Fruit fly (Drosophila melanogaster) whole organism, embryonic: ENCODE data around the gene SC35.

Experiments
- Atf3 ChIP-seq: fragments of 200-800 bp; sonication (Bioruptor generic); optimal IDR thresholded peaks from 3 replicates; lab custom pipeline; 2016; ENCODE audit warnings: missing biosample characterization, missing genetic modification characterization
- Awh ChIP-seq: fragments of 200-800 bp; sonication (Bioruptor generic); IDR thresholded peaks from 2 replicates; pipeline ENCODE4, ENCODE4 v1.3.6; 2022; ENCODE audit warnings: missing biosample characterization, missing genetic modification characterization
- B-H1 ChIP-seq: fragments of 200-800 bp; sonication (Bioruptor generic); IDR thresholded peaks from 3 replicates; pipeline ENCODE4 v1.3.6; 2022; ENCODE audit warnings: missing biosample characterization, missing genetic modification characterization
- B-H2 ChIP-seq: fragments of 200-800 bp; sonication (Bioruptor generic); optimal IDR thresholded peaks from 2 replicates; lab custom pipeline; 2018; ENCODE audit warnings: missing biosample characterization, mild to moderate bottlenecking, missing genetic modification characterization
- Bgb ChIP-seq: fragments of 200-800 bp; sonication (Bioruptor generic); IDR thresholded peaks from 2 replicates; pipeline ENCODE4 v1.3.6; 2022; ENCODE audit warnings: missing biosample characterization, missing genetic modification characterization; ENCODE audit not compliant: partially characterized antibody
- CG12071 ChIP-seq: fragments of 200-800 bp; sonication (Bioruptor generic); optimal IDR thresholded peaks from 3 replicates; lab custom pipeline; 2018; ENCODE audit warnings: missing biosample characterization, mild to moderate bottlenecking, missing genetic modification characterization
- CG12104 ChIP-seq: fragments of 200-800 bp; sonication (Bioruptor generic); optimal IDR thresholded peaks from 3 replicates; lab custom pipeline; 2016; ENCODE audit warnings: missing biosample characterization, missing genetic modification characterization
- CG12155 ChIP-seq: fragments of 200-800 bp; sonication (Bioruptor generic); optimal IDR thresholded peaks from 3 replicates; lab custom pipeline; 2016; ENCODE audit warnings: missing biosample characterization, missing genetic modification characterization
- CG12769 ChIP-seq: fragments of 200-800 bp; sonication (Bioruptor generic); optimal IDR thresholded peaks from 2 replicates; lab custom pipeline; 2019; ENCODE audit warnings: missing biosample characterization, mild to moderate bottlenecking, missing genetic modification characterization, moderate library complexity
- CG13123 ChIP-seq: fragments of 200-800 bp; sonication (Bioruptor generic); optimal IDR thresholded peaks from 2 replicates; lab custom pipeline; 2016; ENCODE audit warnings: missing biosample characterization, missing genetic modification characterization
- CG15479 ChIP-seq: fragments of 200-800 bp; sonication (Bioruptor generic); optimal IDR thresholded peaks from 3 replicates; lab custom pipeline; 2019; ENCODE audit warnings: missing biosample characterization, mild to moderate bottlenecking, missing genetic modification characterization, moderate library complexity
- CG15601 ChIP-seq: fragments of 200-800 bp; sonication (Bioruptor generic); optimal IDR thresholded peaks from 3 replicates; lab custom pipeline; 2019; ENCODE audit warnings: missing biosample characterization, mild to moderate bottlenecking, missing genetic modification characterization, moderate library complexity
- CG18262 ChIP-seq: fragments of 200-800 bp; optimal IDR thresholded peaks from 3 replicates; lab custom pipeline; 2019; ENCODE audit warnings: missing biosample characterization, mild to moderate bottlenecking, missing genetic modification characterization, moderate library complexity
- CG1832 ChIP-seq: fragments of 200-800 bp; sonication (Bioruptor generic); optimal IDR thresholded peaks from 2 replicates; lab custom pipeline; 2017; ENCODE audit warnings: missing biosample characterization, mild to moderate bottlenecking, missing genetic modification characterization, inconsistent platforms
- CG3995 ChIP-seq: fragments of 200-800 bp; sonication (Bioruptor generic); optimal IDR thresholded peaks from 3 replicates; lab custom pipeline; 2016; ENCODE audit warnings: missing biosample characterization, missing genetic modification characterization
- CG4328 ChIP-seq: fragments of 200-800 bp; sonication (Bioruptor generic); optimal IDR thresholded peaks from 3 replicates; lab custom pipeline; 2017; ENCODE audit warnings: missing biosample characterization, missing genetic modification reagents, missing genetic modification characterization
- CG7963 ChIP-seq: fragments of 200-800 bp; sonication (Bioruptor generic); IDR thresholded peaks from 3 replicates; pipeline ENCODE4 v1.3.6; 2022; ENCODE audit warnings: missing biosample characterization, missing genetic modification characterization; ENCODE audit not compliant: partially characterized antibody
- CG7987 ChIP-seq: fragments of 200-800 bp; sonication (Bioruptor generic); optimal IDR thresholded peaks from 2 replicates; lab custom pipeline; 2018; ENCODE audit warnings: missing biosample characterization, mild to moderate bottlenecking, missing genetic modification characterization, moderate library complexity
- CG9817 ChIP-seq: fragments of 200-800 bp; sonication (Bioruptor generic); optimal IDR thresholded peaks from 2 replicates; lab custom pipeline; 2018; ENCODE audit warnings: missing biosample characterization, mild to moderate bottlenecking, missing genetic modification characterization, moderate library complexity
- CTCF ChIP-seq: fragments of 200-800 bp; sonication (Bioruptor generic); optimal IDR thresholded peaks from 2 replicates; lab custom pipeline; 2017; ENCODE audit warnings: missing biosample characterization, mild to moderate bottlenecking, missing genetic modification characterization, moderate library complexity
- CkIIα-i1 ChIP-seq: fragments of 200-800 bp; sonication (Bioruptor generic); IDR thresholded peaks from 2 replicates; pipeline ENCODE4 v1.3.6; 2022; ENCODE audit warnings: missing biosample characterization, missing genetic modification characterization
- Dip3 ChIP-seq: fragments of 200-800 bp; sonication (Bioruptor generic); optimal IDR thresholded peaks from 3 replicates; lab custom pipeline; 2016; ENCODE audit warnings: missing biosample characterization, missing genetic modification characterization
- Dref ChIP-seq: fragments of 200-800 bp; sonication (Bioruptor generic); IDR thresholded peaks from 2 replicates; pipeline ENCODE4 v1.3.6; 2022; ENCODE audit warnings: missing biosample characterization, missing genetic modification characterization
- Ets97D ChIP-seq: fragments of 200-800 bp; sonication (Bioruptor generic); optimal IDR thresholded peaks from 3 replicates; lab custom pipeline; 2016; ENCODE audit warnings: missing biosample characterization, missing genetic modification characterization
- Gug ChIP-seq: fragments of 200-800 bp; sonication (Bioruptor generic); IDR thresholded peaks from 4 replicates; pipeline ENCODE4 v1.3.6; 2022; ENCODE audit warnings: missing biosample characterization, missing genetic modification characterization
- HmgZ ChIP-seq: fragments of 200-800 bp; sonication (Bioruptor generic); optimal IDR thresholded peaks from 2 replicates; lab custom pipeline; 2018; ENCODE audit warnings: missing biosample characterization, mild to moderate bottlenecking, missing genetic modification characterization
- Kr ChIP-seq: fragments of 200-800 bp; sonication (Bioruptor generic); optimal IDR thresholded peaks from 2 replicates; lab custom pipeline; 2017; ENCODE audit warnings: missing biosample characterization, mild to moderate bottlenecking, missing genetic modification characterization
- Lpt ChIP-seq: fragments of >200 bp; optimal IDR thresholded peaks from 2 replicates; lab custom pipeline; 2018; ENCODE audit warnings: missing biosample characterization, missing genetic modification characterization
- MESR4 ChIP-seq: fragments of 200-800 bp; sonication (Bioruptor generic); optimal IDR thresholded peaks from 2 replicates; lab custom pipeline; 2018; ENCODE audit warnings: missing biosample characterization, mild to moderate bottlenecking, missing genetic modification characterization, moderate library complexity
- NFAT ChIP-seq: fragments of 200-800 bp; sonication (Bioruptor generic); IDR thresholded peaks from 2 replicates; pipeline ENCODE4 v1.3.6; 2022; ENCODE audit warnings: missing biosample characterization, missing genetic modification characterization
- Poxn ChIP-seq: fragments of 200-800 bp; sonication (Bioruptor generic); IDR thresholded peaks from 2 replicates; pipeline ENCODE4 v1.3.6; 2022; ENCODE audit warnings: missing biosample characterization, missing genetic modification characterization
- Sry-β ChIP-seq: fragments of 200-800 bp; sonication (Bioruptor generic); optimal IDR thresholded peaks from 2 replicates; lab custom pipeline; 2018; ENCODE audit warnings: missing biosample characterization, mild to moderate bottlenecking, missing genetic modification characterization, moderate library complexity
- YL-1 ChIP-seq: fragments of 200-800 bp; sonication (Bioruptor generic); optimal IDR thresholded peaks from 3 replicates; lab custom pipeline; 2017; ENCODE audit warnings: missing biosample characterization, mild to moderate bottlenecking, missing genetic modification characterization
- abd-A ChIP-seq: fragments of 200-800 bp; sonication (Bioruptor generic); optimal IDR thresholded peaks from 3 replicates; lab custom pipeline; 2019; ENCODE audit warnings: missing biosample characterization, mild to moderate bottlenecking, missing genetic modification characterization, moderate library complexity
- bowl ChIP-seq: fragments of 200-800 bp; sonication (Bioruptor generic); IDR thresholded peaks from 2 replicates; pipeline ENCODE4 v1.3.6; 2022; ENCODE audit warnings: missing biosample characterization, missing genetic modification characterization
- crol ChIP-seq: fragments of 200-800 bp; sonication (Bioruptor generic); IDR thresholded peaks from 2 replicates; pipeline ENCODE4 v1.3.6; 2022; ENCODE audit warnings: missing biosample characterization, missing genetic modification characterization
- crp ChIP-seq, 2 experiments: fragments of 200-800 bp; sonication (Bioruptor generic); optimal IDR thresholded peaks; 2 replicates in 1 of 2; 3 replicates in 1 of 2; lab custom pipeline; 2017; ENCODE audit warnings: missing biosample characterization in 2 of 2, missing genetic modification characterization in 2 of 2, mild to moderate bottlenecking in 1 of 2, moderate library complexity in 1 of 2
- danr ChIP-seq: fragments of 200-800 bp; sonication (Bioruptor generic); IDR thresholded peaks from 2 replicates; pipeline ENCODE4 v1.3.6; 2022; ENCODE audit warnings: missing biosample characterization, missing genetic modification characterization
- esg ChIP-seq: fragments of 200-800 bp; sonication (Bioruptor generic); conservative IDR thresholded peaks from 2 replicates; pipeline ENCODE4 v1.3.6; 2022; ENCODE audit warnings: missing biosample characterization, missing genetic modification characterization
- her ChIP-seq: fragments of 200-800 bp; sonication (Bioruptor generic); optimal IDR thresholded peaks from 2 replicates; lab custom pipeline; 2016; ENCODE audit warnings: missing biosample characterization, missing genetic modification characterization
- kah ChIP-seq: fragments of 200-800 bp; sonication (Bioruptor generic); optimal IDR thresholded peaks from 2 replicates; lab custom pipeline; 2018; ENCODE audit warnings: missing biosample characterization, mild to moderate bottlenecking, missing genetic modification characterization
- pros ChIP-seq: fragments of 200-800 bp; sonication (Bioruptor generic); optimal IDR thresholded peaks from 3 replicates; lab custom pipeline; 2019; ENCODE audit warnings: missing biosample characterization, mild to moderate bottlenecking, missing genetic modification characterization, moderate library complexity
- row ChIP-seq: fragments of 200-800 bp; sonication (Bioruptor generic); IDR thresholded peaks from 3 replicates; pipeline ENCODE4 v1.3.6; 2022; ENCODE audit warnings: missing biosample characterization, missing genetic modification characterization
- run ChIP-seq: fragments of 200-800 bp; sonication (Bioruptor generic); optimal IDR thresholded peaks from 3 replicates; lab custom pipeline; 2018; ENCODE audit warnings: missing biosample characterization, mild to moderate bottlenecking, missing genetic modification characterization
- sd ChIP-seq: fragments of 200-800 bp; sonication (Bioruptor generic); optimal IDR thresholded peaks from 3 replicates; lab custom pipeline; 2018; ENCODE audit warnings: missing biosample characterization, mild to moderate bottlenecking, missing genetic modification characterization, moderate library complexity
- sens ChIP-seq: fragments of 200-800 bp; sonication (Bioruptor generic); peaks from one replicate; lab custom pipeline; 2016; ENCODE audit warnings: missing biosample characterization, missing genetic modification characterization
- stwl ChIP-seq: fragments of 200-800 bp; sonication (Bioruptor generic); optimal IDR thresholded peaks from 3 replicates; lab custom pipeline; 2018; ENCODE audit warnings: missing biosample characterization, mild to moderate bottlenecking, missing genetic modification characterization, moderate library complexity
- tio ChIP-seq: fragments of 200-800 bp; sonication (Bioruptor generic); optimal IDR thresholded peaks from 2 replicates; lab custom pipeline; 2017; ENCODE audit warnings: missing biosample characterization, missing genetic modification characterization, inconsistent platforms
- vfl ChIP-seq: fragments of 200-800 bp; sonication (Bioruptor generic); optimal IDR thresholded peaks from 2 replicates; lab custom pipeline; 2016; ENCODE audit warnings: missing biosample characterization, missing genetic modification characterization
- zen ChIP-seq: fragments of 200-800 bp; sonication (Bioruptor generic); optimal IDR thresholded peaks from 3 replicates; lab custom pipeline; 2018; ENCODE audit warnings: missing biosample characterization, mild to moderate bottlenecking, missing genetic modification characterization, moderate library complexity

Gene SC35

dm6 chr2L:12434535-12434938 lies at the start of gene SC35 (continued):
- TF ChIP-seq Dref (peak; percentile 10; the same call in 1 of the 2 replicates), MESR4 (GFP tag; lab: Kevin White, UChicago) (peak; percentile 96), CG7987 (peak; percentile 40), crp (GFP tag; optimal IDR thresholded peaks at IDR 0.05; lab: Kevin White, UChicago) (peak in 1 of 2 experiments; percentile 67), NFAT (GFP tag; lab: Robert Waterston, UW) (peak; percentile 40), stwl (tag; lab: Kevin White, UChicago) (peak; percentile 4), crol (GFP tag; lab: Robert Waterston, UW) (peak; percentile 95), sens (peak; percentile 59), YL-1 (GFP tag; lab: Kevin White, UChicago) (peak; percentile 75), tio (GFP tag; lab: Kevin White, UChicago) (no peak), CG1832 (GFP tag; lab: Kevin White, UChicago) (no peak), HmgZ (tag; lab: Kevin White, UChicago) (peak; percentile 36), her (GFP tag; lab: Kevin White, UChicago) (peak; percentile 14), CG12071 (GFP tag; lab: Kevin White, UChicago) (no peak), CG15601 (no peak), B-H2 (GFP tag; lab: Kevin White, UChicago) (no peak), CTCF (GFP tag; lab: Kevin White, UChicago) (no peak), CG7963 (0 out of 3 replicates have a peak, but pooled peaks have one; percentile 13), Bgb (GFP tag; lab: Robert Waterston, UW) (0 out of 2 replicates have a peak, but pooled peaks have one; percentile 23), CG12769 (peak; percentile 69), CG3995 (GFP tag; lab: Kevin White, UChicago) (peak; percentile 92), sd (tag; lab: Kevin White, UChicago) (peak; percentile 86), abd-A (tag; lab: Kevin White, UChicago) (peak; percentile 41), Dip3 (no peak), Sry-β (GFP tag; lab: Kevin White, UChicago) (peak; percentile 53)

dm6 chr2L:12483866-12484554 lies 49.5 kb upstream of the SC35 start:
- peak; percentile 87 for TF ChIP-seq run
- peak; percentile 74 for TF ChIP-seq CG12155 (GFP tag; lab: Kevin White, UChicago)
- peak; percentile 58 for TF ChIP-seq Ets97D
- TF ChIP-seq zen = peak; percentile 65
- peak; percentile 89 for TF ChIP-seq CG18262
- TF ChIP-seq sens = peak; percentile 97
- peak; percentile 57 for TF ChIP-seq kah (GFP tag; lab: Kevin White, UChicago)
- TF ChIP-seq CG13123 = peak; percentile 66
- peak; percentile 95 for TF ChIP-seq row (GFP tag; lab: Robert Waterston, UW)
- TF ChIP-seq vfl (GFP tag; lab: Kevin White, UChicago) = peak; percentile 80
- TF ChIP-seq Kr = no peak
- TF ChIP-seq CG15479 (GFP tag; lab: Kevin White, UChicago) = no peak
- peak; percentile 89 for TF ChIP-seq Awh
- TF ChIP-seq Gug (GFP tag; lab: Robert Waterston, UW) = peak; percentile 79
- TF ChIP-seq Lpt = no peak
- TF ChIP-seq pros (GFP tag; lab: Kevin White, UChicago) = peak; percentile 11
- peak; percentile 84 for TF ChIP-seq CG4328 (GFP tag; lab: Kevin White, UChicago)
- TF ChIP-seq CG12104 = peak; percentile 81
- TF ChIP-seq danr (GFP tag; lab: Robert Waterston, UW) = peak; percentile 84; the same call in 1 of the 2 replicates
- peak; percentile 92 for TF ChIP-seq CG9817 (tag; lab: Kevin White, UChicago)
- peak; percentile 81 for TF ChIP-seq esg (GFP tag; lab: Robert Waterston, UW)
- peak; percentile 84 for TF ChIP-seq B-H1 (GFP tag; lab: Robert Waterston, UW)
- TF ChIP-seq Atf3 (GFP tag; lab: Kevin White, UChicago) = peak; percentile 86
- TF ChIP-seq Poxn (GFP tag; lab: Robert Waterston, UW) = peak; percentile 43; the same call in 1 of the 2 replicates
- no peak for TF ChIP-seq CkIIα-i1 (GFP tag; lab: Robert Waterston, UW)
- TF ChIP-seq bowl = peak; percentile 71; the same call in 1 of the 2 replicates
